Fruit fly (Drosophila melanogaster): ENCODE results near the gene SelR.

SelR gene

dm6 chr3R:10868427-10868962, at the start of gene SelR, which contains the start of gene Tsp86D (continued):
- TF ChIP-seq chn (GFP tag; optimal IDR thresholded peaks at IDR 0.05) (no peak), B-H2 (GFP tag; optimal IDR thresholded peaks at IDR 0.05) (peak; percentile 84), tap (tag; optimal IDR thresholded peaks at IDR 0.05) (peak; percentile 52), CG1233 (GFP tag; optimal IDR thresholded peaks at IDR 0.05) (peak; percentile 48), CG6765 (GFP tag; optimal IDR thresholded peaks at IDR 0.05) (peak; percentile 32), hbn (GFP tag; IDR thresholded peaks at IDR 0.05; ENCODE audit: partially characterized antibody) (peak; percentile 27; the same call in 1 of the 2 replicates), ato (GFP tag; IDR thresholded peaks at IDR 0.05; ENCODE audit: partially characterized antibody) (0 out of 2 replicates have a peak, but pooled peaks have one; percentile 12), Dek (tag; optimal IDR thresholded peaks at IDR 0.05) (peak; percentile 3), kah (GFP tag; optimal IDR thresholded peaks at IDR 0.05) (peak; percentile 78), Eip74EF (GFP tag; optimal IDR thresholded peaks at IDR 0.05) (peak in 1 of 2 experiments; percentile 46), CG2120 (GFP tag; optimal IDR thresholded peaks at IDR 0.05) (no peak), CG17802 (tag; optimal IDR thresholded peaks at IDR 0.05) (no peak), CG2678 (tag; optimal IDR thresholded peaks at IDR 0.05) (peak; percentile 43), Vsx1 (GFP tag; optimal IDR thresholded peaks at IDR 0.05) (peak; percentile 94), Sin3A (optimal IDR thresholded peaks at IDR 0.05) (peak; percentile 81), ap (GFP tag; IDR thresholded peaks at IDR 0.05) (no peak), Atf6 (GFP tag; IDR thresholded peaks at IDR 0.05) (peak; percentile 32; the same call in 1 of the 2 replicates), CG16813 (GFP tag; IDR thresholded peaks at IDR 0.05; ENCODE audit: partially characterized antibody) (peak; percentile 53), Lpt (GFP tag; optimal IDR thresholded peaks at IDR 0.05) (no peak), bab2 (GFP tag; optimal IDR thresholded peaks at IDR 0.05) (no peak), HHEX (GFP tag; optimal IDR thresholded peaks at IDR 0.05) (peak; percentile 17), ac (GFP tag; optimal IDR thresholded peaks at IDR 0.05) (peak; percentile 48), vvl (GFP tag; IDR thresholded peaks at IDR 0.05) (peak; percentile 33), Trl (optimal IDR thresholded peaks at IDR 0.05) (no peak), Trl (GFP tag; optimal IDR thresholded peaks at IDR 0.05) (no peak), B-H1 (GFP tag; IDR thresholded peaks at IDR 0.05) (no peak), CG15601 (tag; optimal IDR thresholded peaks at IDR 0.05) (peak; percentile 32), HLH3B (GFP tag; IDR thresholded peaks at IDR 0.05) (0 out of 2 replicates have a peak, but pooled peaks have one; percentile 11), CG13296 (GFP tag; optimal IDR thresholded peaks at IDR 0.05) (peak; percentile 73), wek (GFP tag; optimal IDR thresholded peaks at IDR 0.05) (no peak), CG34422 (GFP tag; IDR thresholded peaks at IDR 0.05) (peak; percentile 70; the same call in 1 of the 3 replicates), jumu (GFP tag; optimal IDR thresholded peaks at IDR 0.05) (no peak), ken (GFP tag; IDR thresholded peaks at IDR 0.05) (no peak), salm (tag; optimal IDR thresholded peaks at IDR 0.05) (peak; percentile 69), crol (GFP tag; IDR thresholded peaks at IDR 0.05) (no peak), CG17359 (tag; optimal IDR thresholded peaks at IDR 0.05) (peak; percentile 16), CG8359 (GFP tag; optimal IDR thresholded peaks at IDR 0.05; ENCODE audit: borderline replicate concordance) (no peak), CG31365 (tag; optimal IDR thresholded peaks at IDR 0.05) (peak; percentile 5), sug (tag; optimal IDR thresholded peaks at IDR 0.05) (peak; percentile 95), CG7839 (tag; optimal IDR thresholded peaks at IDR 0.05) (peak; percentile 39), CG1603 (tag; optimal IDR thresholded peaks at IDR 0.05) (peak; percentile 69), Neu2 (GFP tag; optimal IDR thresholded peaks at IDR 0.05; ENCODE audit: borderline replicate concordance) (no peak), gro (GFP tag; optimal IDR thresholded peaks at IDR 0.05) (peak; percentile 61), CG10565 (GFP tag; optimal IDR thresholded peaks at IDR 0.05) (no peak), Lhr (GFP tag; optimal IDR thresholded peaks at IDR 0.05) (peak; percentile 7), CG13287 (GFP tag; IDR thresholded peaks at IDR 0.05; ENCODE audit: partially characterized antibody) (peak; percentile 81), NC2β (GFP tag; optimal IDR thresholded peaks at IDR 0.05) (peak; percentile 31), CG1832 (GFP tag; optimal IDR thresholded peaks at IDR 0.05) (no peak), Pdp1 (GFP tag; optimal IDR thresholded peaks at IDR 0.05) (peak in 1 of 2 experiments; percentile 77)

Data from whole organism, embryonic.